Worm (Caenorhabditis elegans): Measurements from ENCODE around the gene ubc-7.
A peak's percentile ranks its signal among the peaks of the same experiment; 100 is the strongest.

ubc-7 gene

ce11 chrIII:9614211-9614610, 16.8 kb downstream of the ubc-7 start, which contains the start of the genes pri-1 and F58A4.6:
pri-1 (minus strand) TSS chrIII:9614281.
F58A4.6 (plus strand) TSS chrIII:9614482.
- TF ChIP-seq ceh-27 (GFP tag; optimal IDR thresholded peaks at IDR 0.05) (no peak), B0336.3 (GFP tag; IDR thresholded peaks at IDR 0.05) (no peak), dpff-1 (tag; optimal IDR thresholded peaks at IDR 0.05) (no peak), ztf-25 (GFP tag; IDR thresholded peaks at IDR 0.05) (no peak), nhr-179 (tag; optimal IDR thresholded peaks at IDR 0.05) (no peak), ceh-91 (GFP tag; IDR thresholded peaks at IDR 0.05) (no peak), ztf-26 (tag; optimal IDR thresholded peaks at IDR 0.05) (no peak), ztf-28 (GFP tag; IDR thresholded peaks at IDR 0.05) (no peak), mel-28 (tag; optimal IDR thresholded peaks at IDR 0.05; ENCODE audit: borderline replicate concordance) (no peak), Y53G8AR.9 (GFP tag; conservative IDR thresholded peaks at IDR 0.05) (no peak), rcor-1 (GFP tag; IDR thresholded peaks at IDR 0.05) (no peak), ets-4 (GFP tag; optimal IDR thresholded peaks at IDR 0.05) (no peak), Y79H2A.3 (GFP tag; conservative IDR thresholded peaks at IDR 0.05) (no peak), egl-18 (GFP tag; IDR thresholded peaks at IDR 0.05) (no peak), ceh-100 (GFP tag; IDR thresholded peaks at IDR 0.05) (no peak), K11D2.4 (GFP tag; IDR thresholded peaks at IDR 0.05) (no peak), tbp1 (GFP tag; optimal IDR thresholded peaks at IDR 0.05) (no peak), sea-2 (GFP tag; IDR thresholded peaks at IDR 0.05) (no peak), lin-40 (tag; optimal IDR thresholded peaks at IDR 0.05) (no peak), aptf-2 (GFP tag; conservative IDR thresholded peaks at IDR 0.05) (no peak), snpc-1.3 (tag; optimal IDR thresholded peaks at IDR 0.05; ENCODE audit: insufficient read depth) (no peak), efl-1 (GFP tag; optimal IDR thresholded peaks at IDR 0.05) (peak; percentile 73), lin-54 (GFP tag; optimal IDR thresholded peaks at IDR 0.05) (peak; percentile 56), zim-3 (tag; optimal IDR thresholded peaks at IDR 0.05) (no peak), ztf-18 (tag; optimal IDR thresholded peaks at IDR 0.05) (peak; percentile 6), egl-44 (GFP tag; IDR thresholded peaks at IDR 0.05) (no peak), lin-35 (GFP tag; optimal IDR thresholded peaks at IDR 0.05) (no peak), hrde-1 (tag; optimal IDR thresholded peaks at IDR 0.05; ENCODE audit: borderline replicate concordance) (no peak), lsy-27 (tag; optimal IDR thresholded peaks at IDR 0.05; ENCODE audit: borderline replicate concordance, insufficient read depth) (no peak), B0035.1 (tag; optimal IDR thresholded peaks at IDR 0.05) (no peak), ztf-6 (GFP tag; IDR thresholded peaks at IDR 0.05) (no peak), let-526 (GFP tag; IDR thresholded peaks at IDR 0.05) (no peak), hsf-1 (GFP tag; IDR thresholded peaks at IDR 0.05) (no peak), die-1 (tag; optimal IDR thresholded peaks at IDR 0.05) (no peak), zfh-2 (GFP tag; conservative IDR thresholded peaks at IDR 0.05) (no peak), nhr-27 (tag; optimal IDR thresholded peaks at IDR 0.05) (no peak), unc-130 (GFP tag; optimal IDR thresholded peaks at IDR 0.05) (no peak), F37B4.10 (GFP tag; IDR thresholded peaks at IDR 0.05) (no peak), T26A5.8 (tag; optimal IDR thresholded peaks at IDR 0.05) (no peak), F33H1.4 (GFP tag; IDR thresholded peaks at IDR 0.05) (peak; percentile 30; the same call in 1 of the 2 replicates), F57A8.1 (GFP tag; optimal IDR thresholded peaks at IDR 0.05) (no peak), Y56A3A.18 (GFP tag; IDR thresholded peaks at IDR 0.05) (no peak), ama-1 (optimal IDR thresholded peaks at IDR 0.05) (no peak), ama-1 (GFP tag; optimal IDR thresholded peaks at IDR 0.05) (no peak), lir-1 (GFP tag; conservative IDR thresholded peaks at IDR 0.05) (no peak), Y67H2A.10 (GFP tag; conservative IDR thresholded peaks at IDR 0.05) (no peak), pbrm-1 (GFP tag; IDR thresholded peaks at IDR 0.05) (no peak), aptf-3 (GFP tag; IDR thresholded peaks at IDR 0.05) (no peak), ccch-3 (GFP tag; optimal IDR thresholded peaks at IDR 0.05) (no peak), hlh-26 (GFP tag; conservative IDR thresholded peaks at IDR 0.05) (no peak)
